Fruit fly (Drosophila melanogaster) whole organism, larva: ENCODE data around the gene fzr.

Experiments
- noc ChIP-seq: fragments of 200-800 bp; sonication (Bioruptor generic); optimal IDR thresholded peaks from 3 replicates; lab custom pipeline; 2019; ENCODE audit warnings: missing biosample characterization, mild to moderate bottlenecking, missing genetic modification characterization, moderate library complexity

fzr gene

dm6 chrX:4678146-4678912 is 1.0 kb downstream of the fzr start:
- TF ChIP-seq noc (tag; lab: Kevin White, UChicago): no peak

- TF ChIP-seq noc (tag; lab: Kevin White, UChicago): no peak
Measured at dm6 chrX:4677427-4677826, 1.9 kb downstream of the fzr start.

dm6 chrX:4675054-4675453 is 4.3 kb downstream of the fzr start:
- TF ChIP-seq noc (tag; lab: Kevin White, UChicago): no peak

dm6 chrX:4671194-4671626 is 8.1 kb downstream of the fzr start:
- no peak for TF ChIP-seq noc (tag; lab: Kevin White, UChicago)

dm6 chrX:4669438-4669837 is 9.9 kb downstream of the fzr start:
- no peak for TF ChIP-seq noc (tag; lab: Kevin White, UChicago)

dm6 chrX:4666650-4667360 is 12.5 kb downstream of the fzr start, which contains the start of gene CG3009:
TSS of gene CG3009 (minus strand) at chrX:4666700.
- TF ChIP-seq noc (tag; lab: Kevin White, UChicago): peak; percentile 94

DNA sequence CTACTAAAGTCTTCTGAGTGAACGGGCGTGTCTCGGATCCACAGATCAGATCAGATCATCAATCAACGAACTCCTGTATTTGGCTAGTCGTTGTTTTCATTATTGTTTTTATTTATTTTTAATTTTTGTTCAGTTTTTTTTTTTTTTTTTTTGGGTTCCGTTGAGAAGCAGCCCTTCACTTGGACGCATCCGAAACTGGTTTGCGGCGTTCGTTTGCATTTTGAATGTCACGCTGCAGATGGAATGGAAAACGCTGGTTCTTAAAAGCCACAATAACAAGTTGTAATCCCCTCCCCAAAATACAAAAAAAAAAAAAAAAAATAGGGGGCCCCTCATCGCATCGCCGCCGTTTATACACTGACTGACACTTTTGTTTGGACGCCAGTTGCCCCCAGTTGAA is 15.2 kb downstream of the fzr start:
- no peak for TF ChIP-seq noc (tag; lab: Kevin White, UChicago)

- no peak for TF ChIP-seq noc (tag; lab: Kevin White, UChicago)
Measured at dm6 chrX:4660642-4661252, 18.6 kb downstream of the fzr start.

- TF ChIP-seq noc (tag; lab: Kevin White, UChicago): no peak
Measured at dm6 chrX:4657896-4658295, 21.4 kb downstream of the fzr start.

- TF ChIP-seq noc (tag; lab: Kevin White, UChicago): no peak
Measured at dm6 chrX:4654397-4654796, 24.9 kb downstream of the fzr start, which contains the start of gene CG15473. TSS of gene CG15473 (minus strand) at chrX:4654497.

DNA sequence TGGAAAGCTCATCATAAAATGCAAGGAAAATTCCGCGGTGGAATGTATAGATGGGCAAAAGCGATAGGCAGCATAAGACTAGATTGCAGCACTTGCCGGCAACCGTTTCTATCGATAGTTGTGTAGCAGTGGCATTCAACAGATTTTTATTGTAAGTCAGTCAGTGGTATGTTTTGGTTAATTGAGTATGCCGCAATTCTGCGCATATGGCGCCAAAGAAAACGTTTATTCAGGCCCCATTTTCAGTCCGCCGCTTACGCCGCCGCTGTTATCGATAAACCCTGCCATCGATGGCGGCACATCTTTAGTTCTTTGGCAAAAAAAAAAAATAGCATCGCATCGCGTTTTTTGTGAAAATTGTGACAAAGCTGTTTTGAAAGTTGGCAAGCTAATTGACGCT is 29.6 kb downstream of the fzr start, which contains the start of the genes Cbp80 and Torsin:
Cbp80 (plus strand) TSS at position 265 of the 400 bp plus-strand sequence.
Torsin (minus strand) TSS at position 282 of the 400 bp plus-strand sequence.
- TF ChIP-seq noc (tag; lab: Kevin White, UChicago): no peak

dm6 chrX:4647316-4648046 is 31.9 kb downstream of the fzr start, which contains the start of the genes HLH4C and mRpL30:
TSS of gene HLH4C (minus strand) at chrX:4647414.
TSS of gene mRpL30 (plus strand) at chrX:4647871.
- TF ChIP-seq noc (tag; lab: Kevin White, UChicago): no peak

- TF ChIP-seq noc (tag; lab: Kevin White, UChicago): no peak
Measured at dm6 chrX:4644768-4645167, 34.6 kb downstream of the fzr start, which contains the start of gene CG3062. TSS of gene CG3062 (minus strand) at chrX:4644868.

DNA sequence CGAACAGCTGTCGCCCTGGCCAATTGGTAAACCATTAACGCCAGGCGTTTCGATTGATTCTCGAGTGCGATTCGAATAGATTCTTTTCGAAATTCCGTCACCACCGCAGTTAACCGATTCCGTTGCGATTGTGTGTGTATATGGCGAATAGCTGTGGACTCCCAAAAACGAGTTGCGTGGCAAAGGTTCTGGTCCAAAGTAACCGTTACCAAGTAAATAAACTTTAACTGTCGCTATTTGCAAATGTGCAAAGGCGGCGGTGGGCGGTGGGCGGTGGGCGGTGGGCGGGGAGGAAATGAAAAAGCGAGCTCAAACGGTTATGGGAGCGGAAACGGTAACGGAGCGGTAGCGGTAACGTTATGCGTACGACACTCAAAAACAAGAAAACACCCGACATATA is 35.5 kb downstream of the fzr start, which contains the start of gene CG3081:
CG3081 (minus strand) TSS at position 101 of the 400 bp plus-strand sequence.
- no peak for TF ChIP-seq noc (tag; lab: Kevin White, UChicago)
